Fruit fly (Drosophila melanogaster): ENCODE results near the gene CheB93a.

Gene CheB93a

dm6 chr3R:21419932-21420331 is 12.7 kb downstream of the CheB93a start (continued):
- TF ChIP-seq CG1233 (GFP tag; optimal IDR thresholded peaks at IDR 0.05) (peak; percentile 43), Usf (GFP tag; optimal IDR thresholded peaks at IDR 0.05) (no peak), CG10565 (GFP tag; optimal IDR thresholded peaks at IDR 0.05) (no peak), CG31441 (GFP tag; IDR thresholded peaks at IDR 0.05) (peak; percentile 71), dysf (GFP tag; IDR thresholded peaks at IDR 0.05) (peak; percentile 54; the same call in 2 of the 3 replicates), CG11085 (GFP tag; IDR thresholded peaks at IDR 0.05) (0 out of 2 replicates have a peak, but pooled peaks have one; percentile 19), ro (GFP tag; IDR thresholded peaks at IDR 0.05) (no peak), C15 (GFP tag; IDR thresholded peaks at IDR 0.05) (0 out of 3 replicates have a peak, but pooled peaks have one; percentile 55), CG15514 (GFP tag; optimal IDR thresholded peaks at IDR 0.05) (peak; percentile 21), CG11398 (GFP tag; optimal IDR thresholded peaks at IDR 0.05) (no peak), Spps (tag; optimal IDR thresholded peaks at IDR 0.05) (no peak), CG14667 (GFP tag; IDR thresholded peaks at IDR 0.05) (0 out of 2 replicates have a peak, but pooled peaks have one; percentile 31), CG17829 (tag; optimal IDR thresholded peaks at IDR 0.05) (peak; percentile 80), onecut (GFP tag; IDR thresholded peaks at IDR 0.05) (peak; percentile 24; the same call in 1 of the 2 replicates), CG17361 (GFP tag; IDR thresholded peaks at IDR 0.05) (peak; percentile 73), CG6813 (GFP tag; optimal IDR thresholded peaks at IDR 0.05) (peak; percentile 54), Ada2b (GFP tag; IDR thresholded peaks at IDR 0.05) (peak; percentile 46; the same call in 1 of the 2 replicates), tio (GFP tag; optimal IDR thresholded peaks at IDR 0.05) (no peak), Drgx (GFP tag; IDR thresholded peaks at IDR 0.05) (peak; percentile 39; the same call in 1 of the 2 replicates), row (GFP tag; IDR thresholded peaks at IDR 0.05) (peak; percentile 27; the same call in 1 of the 3 replicates), Bteb2 (GFP tag; optimal IDR thresholded peaks at IDR 0.05) (no peak), gem (tag; optimal IDR thresholded peaks at IDR 0.05) (peak; percentile 75), zfh1 (GFP tag; IDR thresholded peaks at IDR 0.05) (peak; percentile 79), CG16815 (GFP tag; optimal IDR thresholded peaks at IDR 0.05) (peak; percentile 19), lmd (GFP tag; IDR thresholded peaks at IDR 0.05) (peak; percentile 60), CG15011 (GFP tag; optimal IDR thresholded peaks at IDR 0.05) (peak; percentile 29), CG12071 (GFP tag; optimal IDR thresholded peaks at IDR 0.05) (no peak), CG32772 (GFP tag; IDR thresholded peaks at IDR 0.05) (peak; percentile 54), jing (GFP tag; optimal IDR thresholded peaks at IDR 0.05) (no peak), gcm (GFP tag; optimal IDR thresholded peaks at IDR 0.05) (peak; percentile 3), Xrp1 (GFP tag; IDR thresholded peaks at IDR 0.05) (peak; percentile 61)

DNA sequence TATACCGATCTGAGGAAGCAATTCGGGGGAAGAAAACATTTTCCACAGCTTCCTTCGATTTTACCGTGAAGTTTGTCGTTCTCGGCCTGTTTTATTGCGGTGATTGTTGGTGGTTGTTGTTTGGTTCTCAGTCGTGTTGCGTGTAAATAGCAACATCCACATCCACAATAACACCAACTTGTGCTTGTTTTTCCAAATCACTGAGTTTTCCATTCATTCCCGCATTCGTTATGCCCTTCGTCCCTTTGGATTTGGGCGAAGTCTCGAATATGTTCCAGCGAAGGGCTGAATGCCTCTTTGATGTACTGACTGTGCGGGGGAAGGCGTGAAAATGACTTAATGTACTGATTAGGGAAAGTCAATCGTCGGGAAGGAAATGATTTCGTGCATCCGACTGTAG is 19.6 kb downstream of the CheB93a start:
- TF ChIP-seq abd-A (tag; optimal IDR thresholded peaks at IDR 0.05): peak; percentile 5
- peak; percentile 55 for TF ChIP-seq pros (GFP tag; optimal IDR thresholded peaks at IDR 0.05)
- no peak for TF ChIP-seq Poxn (GFP tag; IDR thresholded peaks at IDR 0.05)
- peak in 1 of 2 experiments; percentile 88 for TF ChIP-seq tll (GFP tag; optimal IDR thresholded peaks at IDR 0.05)
- TF ChIP-seq Nf-YB (GFP tag; optimal IDR thresholded peaks at IDR 0.05): peak; percentile 12
- peak; percentile 68; the same call in 2 of the 3 replicates for TF ChIP-seq CG2199 (GFP tag; IDR thresholded peaks at IDR 0.05)
- no peak for TF ChIP-seq odd (GFP tag; optimal IDR thresholded peaks at IDR 0.05)
- TF ChIP-seq gsb-n (tag; optimal IDR thresholded peaks at IDR 0.05): peak; percentile 86
- TF ChIP-seq crol (GFP tag; IDR thresholded peaks at IDR 0.05): peak; percentile 30; the same call in 1 of the 2 replicates
- no peak for TF ChIP-seq CG9797 (GFP tag; optimal IDR thresholded peaks at IDR 0.05)
